Fruit fly (Drosophila melanogaster): Measurements from ENCODE around the gene Acsf3.

Acsf3 gene

DNA sequence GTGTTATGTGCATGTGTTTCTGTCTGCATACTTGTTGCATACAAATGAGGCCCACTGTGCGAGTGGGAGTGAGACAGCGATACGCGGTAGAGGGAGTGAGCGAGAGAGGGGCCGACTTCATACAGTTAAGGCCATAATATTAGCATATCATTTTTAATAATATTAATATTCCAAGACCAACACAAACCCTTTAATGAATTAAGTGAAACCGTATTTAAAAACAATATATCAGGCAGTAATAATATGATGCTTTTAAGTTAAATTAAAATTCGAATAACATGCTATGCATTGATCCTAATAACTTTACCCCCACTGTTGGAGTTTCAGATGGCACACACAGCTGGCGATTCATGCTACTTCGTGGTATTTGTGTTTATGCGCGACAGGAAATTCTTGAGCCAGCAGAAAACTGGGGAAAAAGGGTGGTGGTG is 4.0 kb upstream of the Acsf3 start (continued):
- TF ChIP-seq Oaz (GFP tag; IDR thresholded peaks at IDR 0.05): peak; percentile 85
- TF ChIP-seq CG14014 (GFP tag; IDR thresholded peaks at IDR 0.05): peak; percentile 92
- TF ChIP-seq dmrt99B (tag; optimal IDR thresholded peaks at IDR 0.05): peak; percentile 98
- TF ChIP-seq CG11085 (GFP tag; IDR thresholded peaks at IDR 0.05): peak; percentile 84
- TF ChIP-seq Ptx1 (GFP tag; IDR thresholded peaks at IDR 0.05): peak; percentile 96
- peak; percentile 94 for TF ChIP-seq CG1603 (tag; optimal IDR thresholded peaks at IDR 0.05)
- TF ChIP-seq bbx (GFP tag; IDR thresholded peaks at IDR 0.05; ENCODE audit: partially characterized antibody): 0 out of 2 replicates have a peak, but pooled peaks have one; percentile 12
- no peak for TF ChIP-seq tna (GFP tag; IDR thresholded peaks at IDR 0.05; ENCODE audit: partially characterized antibody)
- TF ChIP-seq caup (GFP tag; optimal IDR thresholded peaks at IDR 0.05; ENCODE audit: severe bottlenecking): peak; percentile 92
- TF ChIP-seq Ssrp (tag; optimal IDR thresholded peaks at IDR 0.05): peak; percentile 97
- peak; percentile 94 for TF ChIP-seq CG32767 (GFP tag; IDR thresholded peaks at IDR 0.05)
- no peak for TF ChIP-seq HLH4C (GFP tag; IDR thresholded peaks at IDR 0.05; ENCODE audit: partially characterized antibody)
- peak in 1 of 3 experiments; percentile 98 for TF ChIP-seq lola (GFP tag; optimal IDR thresholded peaks at IDR 0.05)
- TF ChIP-seq B-H1 (GFP tag; IDR thresholded peaks at IDR 0.05): peak; percentile 94
- TF ChIP-seq nerfin-2 (GFP tag; IDR thresholded peaks at IDR 0.05; ENCODE audit: partially characterized antibody): no peak
- TF ChIP-seq nerfin-1 (tag; optimal IDR thresholded peaks at IDR 0.05): peak; percentile 96
- 0 out of 2 replicates have a peak, but pooled peaks have one; percentile 14 for TF ChIP-seq Dip2 (GFP tag; IDR thresholded peaks at IDR 0.05)
- peak; percentile 67 for TF ChIP-seq Side (GFP tag; optimal IDR thresholded peaks at IDR 0.05)
- TF ChIP-seq shn (GFP tag; optimal IDR thresholded peaks at IDR 0.05): peak; percentile 44
- TF ChIP-seq MTF-1 (GFP tag; optimal IDR thresholded peaks at IDR 0.05; ENCODE audit: borderline replicate concordance): peak; percentile 95
- peak; percentile 77 for TF ChIP-seq stwl (tag; optimal IDR thresholded peaks at IDR 0.05)
- TF ChIP-seq Gsc (GFP tag; IDR thresholded peaks at IDR 0.05): peak; percentile 82
- TF ChIP-seq dati (GFP tag; IDR thresholded peaks at IDR 0.05): peak; percentile 72; the same call in 1 of the 2 replicates
- peak; percentile 91 for TF ChIP-seq lbe (GFP tag; optimal IDR thresholded peaks at IDR 0.05)
- peak; percentile 91 for TF ChIP-seq CG30431 (GFP tag; optimal IDR thresholded peaks at IDR 0.05)
- peak; percentile 92 for TF ChIP-seq CG13775 (GFP tag; optimal IDR thresholded peaks at IDR 0.05)
- TF ChIP-seq CG7357 (GFP tag; IDR thresholded peaks at IDR 0.05): peak; percentile 85
- peak; percentile 97 for TF ChIP-seq zfh1 (GFP tag; IDR thresholded peaks at IDR 0.05)
- peak; percentile 59 for TF ChIP-seq Myb (GFP tag; optimal IDR thresholded peaks at IDR 0.05)
- peak; percentile 71 for TF ChIP-seq CG10274 (GFP tag; optimal IDR thresholded peaks at IDR 0.05)
- peak; percentile 82 for TF ChIP-seq cg (GFP tag; optimal IDR thresholded peaks at IDR 0.05)
- TF ChIP-seq zf30C (GFP tag; optimal IDR thresholded peaks at IDR 0.05): peak; percentile 15
- TF ChIP-seq CG1832 (GFP tag; optimal IDR thresholded peaks at IDR 0.05): peak; percentile 67
- peak; percentile 97 for TF ChIP-seq ATbp (GFP tag; optimal IDR thresholded peaks at IDR 0.05)
- peak; percentile 68 for TF ChIP-seq bigmax (GFP tag; optimal IDR thresholded peaks at IDR 0.05)
- peak; percentile 68 for TF ChIP-seq Adf1 (GFP tag; IDR thresholded peaks at IDR 0.05)
- peak; percentile 93 for TF ChIP-seq wor (GFP tag; IDR thresholded peaks at IDR 0.05)
- peak; percentile 97 for TF ChIP-seq Sox102F (GFP tag; optimal IDR thresholded peaks at IDR 0.05)
- peak; percentile 95 for TF ChIP-seq croc (GFP tag; conservative IDR thresholded peaks at IDR 0.05)
- no peak for TF ChIP-seq CG2129 (GFP tag; IDR thresholded peaks at IDR 0.05; ENCODE audit: partially characterized antibody)
- TF ChIP-seq Deaf1 (tag; optimal IDR thresholded peaks at IDR 0.05): peak; percentile 84
- TF ChIP-seq CG13296 (GFP tag; optimal IDR thresholded peaks at IDR 0.05): peak; percentile 94
- TF ChIP-seq Nf-YA (GFP tag; IDR thresholded peaks at IDR 0.05): peak; percentile 93
- peak; percentile 97 for TF ChIP-seq CG11695 (GFP tag; IDR thresholded peaks at IDR 0.05)
- peak; percentile 80 for TF ChIP-seq tx (GFP tag; optimal IDR thresholded peaks at IDR 0.05)
- peak; percentile 38 for TF ChIP-seq CHES-1-like (GFP tag; optimal IDR thresholded peaks at IDR 0.05)
- no peak for TF ChIP-seq CG8478 (optimal IDR thresholded peaks at IDR 0.05)
- peak; percentile 94 for TF ChIP-seq onecut (GFP tag; IDR thresholded peaks at IDR 0.05)
- TF ChIP-seq CG18599 (GFP tag; optimal IDR thresholded peaks at IDR 0.05): peak; percentile 96
- peak; percentile 73 for TF ChIP-seq CG4360 (GFP tag; IDR thresholded peaks at IDR 0.05)
